Worm (Caenorhabditis elegans): ENCODE data around the gene C35C5.10.

Gene C35C5.10

DNA sequence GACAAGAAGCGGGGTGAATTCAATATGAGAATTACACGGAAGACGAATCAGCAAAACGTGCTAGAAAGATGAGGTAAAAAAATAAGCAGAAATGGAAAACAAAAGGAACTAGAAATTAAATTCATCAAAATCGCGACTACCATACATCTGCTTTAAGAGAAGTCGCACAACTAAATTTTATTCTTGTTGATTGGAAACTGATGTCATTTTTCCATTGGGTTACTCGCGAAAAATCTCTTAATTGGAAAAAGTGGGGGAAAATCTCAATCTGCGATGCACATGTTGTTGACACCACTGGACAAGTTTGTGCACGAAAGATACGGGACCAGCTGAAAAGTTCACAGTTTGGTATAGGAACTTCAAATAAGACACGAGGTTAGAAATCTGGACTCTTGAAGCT, 40.8 kb downstream of the C35C5.10 start:
- TF ChIP-seq dmd-9 (GFP tag; IDR thresholded peaks at IDR 0.05) (no peak), arid-1 (GFP tag; conservative IDR thresholded peaks at IDR 0.05) (no peak), aha-1 (tag) (peak; percentile 5)

DNA sequence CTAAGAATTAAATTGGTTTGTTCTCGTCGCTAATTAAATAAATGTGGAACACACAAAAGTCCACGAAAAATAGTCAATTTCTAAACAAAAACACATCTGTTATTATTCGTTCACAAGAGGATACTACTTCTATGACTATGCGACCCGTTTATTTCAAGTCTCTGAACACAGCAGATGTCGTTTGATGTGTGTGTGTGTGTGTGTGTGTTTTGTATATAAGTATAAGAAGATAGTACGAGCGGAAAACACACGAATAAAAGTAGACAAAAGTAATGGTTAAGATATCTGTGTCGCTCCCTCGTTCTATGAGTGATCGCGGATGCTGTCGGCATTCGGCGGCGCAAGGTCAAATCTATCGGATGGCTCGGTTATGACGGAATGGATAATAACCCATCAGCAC, 42.8 kb downstream of the C35C5.10 start:
- TF ChIP-seq lin-13 (GFP tag; optimal IDR thresholded peaks at IDR 0.05) (no peak), hlh-30 (tag; optimal IDR thresholded peaks at IDR 0.05; ENCODE audit: insufficient read depth) (no peak), rbr-2 (tag; optimal IDR thresholded peaks at IDR 0.05) (no peak), ZK546.5 (tag; optimal IDR thresholded peaks at IDR 0.05) (no peak), nhr-11 (tag; optimal IDR thresholded peaks at IDR 0.05) (no peak), ceh-28 (tag; optimal IDR thresholded peaks at IDR 0.05) (no peak), mxl-2 (GFP tag; conservative IDR thresholded peaks at IDR 0.05) (no peak), nhr-237 (tag; optimal IDR thresholded peaks at IDR 0.05) (no peak), ctbp-1 (GFP tag; IDR thresholded peaks at IDR 0.05) (no peak), nhr-41 (GFP tag; IDR thresholded peaks at IDR 0.05) (no peak), ama-1 (optimal IDR thresholded peaks at IDR 0.05) (no peak), F26F4.8 (GFP tag; conservative IDR thresholded peaks at IDR 0.05) (no peak), ceh-62 (tag; optimal IDR thresholded peaks at IDR 0.05) (no peak), aha-1 (tag) (no peak)

DNA sequence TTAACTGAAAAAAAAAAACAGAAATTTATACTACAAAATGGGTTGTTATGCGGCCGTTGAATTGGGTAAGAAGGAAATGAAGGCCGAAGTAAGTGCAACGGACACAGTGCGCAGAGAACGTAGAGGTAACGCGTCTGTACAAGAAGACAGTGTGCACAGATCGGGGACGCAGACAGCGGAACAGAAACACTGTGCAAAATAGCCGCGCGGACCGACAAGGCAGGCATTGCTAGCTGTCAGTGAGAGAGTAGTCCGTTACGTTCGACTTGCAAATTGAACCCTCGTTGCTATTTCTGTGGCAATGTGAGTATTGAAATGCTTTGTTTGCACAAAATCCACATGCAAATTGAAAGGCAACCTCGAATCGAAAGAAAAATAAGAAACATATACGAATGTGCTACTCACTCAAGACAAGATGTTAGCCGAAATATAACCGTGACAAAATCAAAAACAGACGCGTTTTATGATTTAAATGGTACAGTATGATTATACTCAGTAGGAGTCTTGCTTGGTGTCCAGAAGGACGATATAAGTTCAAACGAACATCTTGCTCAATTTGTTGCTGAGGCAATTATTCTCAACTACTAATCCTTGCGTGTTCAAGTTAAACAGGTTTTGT, 44.6 kb downstream of the C35C5.10 start:
- peak in 1 of 2 experiments; percentile 91 for TF ChIP-seq unc-62 (GFP tag; optimal IDR thresholded peaks at IDR 0.05 in 1 of 2)
- TF ChIP-seq unc-62 (tag; optimal IDR thresholded peaks at IDR 0.05): no peak
- 0 out of 2 replicates have a peak, but pooled peaks have one; percentile 19 for TF ChIP-seq hmg-1.1 (GFP tag; IDR thresholded peaks at IDR 0.05)
- no peak for TF ChIP-seq lim-7 (GFP tag; IDR thresholded peaks at IDR 0.05)

DNA sequence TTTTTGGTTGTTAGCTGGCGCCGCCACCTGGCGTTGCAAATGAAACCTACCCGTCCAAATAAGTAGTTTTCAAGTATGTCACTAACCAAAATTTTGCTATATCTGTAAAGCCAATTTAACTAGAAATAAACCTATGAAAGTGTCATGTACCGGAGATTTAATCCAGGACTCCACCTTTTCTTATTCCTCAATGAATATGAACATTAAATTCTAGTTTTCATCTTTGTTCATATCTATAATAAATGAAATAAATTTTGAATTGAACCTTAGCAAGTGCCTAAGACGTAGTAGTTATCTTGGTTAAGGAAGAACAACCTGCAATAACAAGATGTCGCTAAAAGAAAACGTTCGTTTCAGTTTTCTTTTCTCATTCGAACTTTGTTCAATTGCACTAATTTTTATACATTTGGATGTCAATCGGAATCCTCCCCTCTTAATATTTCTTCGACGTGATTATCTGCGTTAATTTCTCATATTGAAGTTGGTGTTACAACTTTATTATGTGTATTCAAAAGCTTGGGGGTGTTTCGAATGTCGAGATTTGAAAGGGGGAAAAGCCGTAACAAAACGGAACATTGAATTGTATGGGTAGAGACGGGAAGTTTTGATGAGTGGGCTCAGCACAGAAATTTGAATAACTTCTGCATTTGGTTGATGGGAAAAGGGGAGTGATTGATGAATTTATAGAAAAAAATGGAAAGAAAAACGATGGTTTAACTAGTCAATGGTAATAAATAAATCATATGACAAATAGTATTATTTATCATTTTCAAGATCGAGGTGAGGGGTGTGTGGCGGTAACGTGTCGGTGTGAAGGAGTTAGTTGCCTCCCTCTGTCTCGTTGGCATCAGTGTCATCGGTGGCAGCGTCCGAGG, 47.4 kb downstream of the C35C5.10 start:
- TF ChIP-seq mes-2 (tag; optimal IDR thresholded peaks at IDR 0.05; ENCODE audit: poor library complexity, severe bottlenecking) (peak; percentile 28), ztf-7 (tag; optimal IDR thresholded peaks at IDR 0.05) (no peak), egl-27 (tag; optimal IDR thresholded peaks at IDR 0.05) (no peak), egl-43 (GFP tag; IDR thresholded peaks at IDR 0.05) (no peak), skn-1 (tag; optimal IDR thresholded peaks at IDR 0.05) (peak; percentile 44), ctbp-1 (GFP tag; IDR thresholded peaks at IDR 0.05) (no peak), dve-1 (tag; optimal IDR thresholded peaks at IDR 0.05; ENCODE audit: insufficient read depth) (peak; percentile 86), duxl-1 (tag; optimal IDR thresholded peaks at IDR 0.05; ENCODE audit: poor library complexity) (peak; percentile 65), F44E2.7 (GFP tag; IDR thresholded peaks at IDR 0.05) (no peak), ceh-20 (GFP tag; IDR thresholded peaks at IDR 0.05) (0 out of 2 replicates have a peak, but pooled peaks have one; percentile 9), unc-62 (GFP tag; optimal IDR thresholded peaks at IDR 0.05 in 1 of 2) (peak in 1 of 2 experiments; percentile 11), unc-62 (tag; optimal IDR thresholded peaks at IDR 0.05) (no peak), hlh-30 (tag; optimal IDR thresholded peaks at IDR 0.05; ENCODE audit: insufficient read depth) (no peak), F49E8.2 (tag; optimal IDR thresholded peaks at IDR 0.05; ENCODE audit: borderline replicate concordance) (no peak), saeg-2 (GFP tag; IDR thresholded peaks at IDR 0.05) (0 out of 2 replicates have a peak, but pooled peaks have one; percentile 8), unc-39 (tag; optimal IDR thresholded peaks at IDR 0.05) (no peak), madf-5 (GFP tag; IDR thresholded peaks at IDR 0.05) (no peak), spr-3 (GFP tag; optimal IDR thresholded peaks at IDR 0.05) (peak; percentile 70), ceh-44 (GFP tag; IDR thresholded peaks at IDR 0.05) (no peak), mdl-1 (tag; optimal IDR thresholded peaks at IDR 0.05) (no peak), Y5F2A.4 (GFP tag; optimal IDR thresholded peaks at IDR 0.05) (peak; percentile 4), hlh-11 (tag; optimal IDR thresholded peaks at IDR 0.05) (peak; percentile 57), ceh-32 (tag; optimal IDR thresholded peaks at IDR 0.05; ENCODE audit: poor library complexity) (peak; percentile 11), F37D6.2 (tag; optimal IDR thresholded peaks at IDR 0.05) (peak; percentile 55), fos-1 (tag; optimal IDR thresholded peaks at IDR 0.05) (peak; percentile 61), snpc-4 (tag; optimal IDR thresholded peaks at IDR 0.05) (no peak), zfp-2 (tag; optimal IDR thresholded peaks at IDR 0.05) (peak; percentile 25), lin-13 (GFP tag; optimal IDR thresholded peaks at IDR 0.05) (peak; percentile 88)
